Fruit fly (Drosophila melanogaster): Measurements from ENCODE around the gene fry.

DNA sequence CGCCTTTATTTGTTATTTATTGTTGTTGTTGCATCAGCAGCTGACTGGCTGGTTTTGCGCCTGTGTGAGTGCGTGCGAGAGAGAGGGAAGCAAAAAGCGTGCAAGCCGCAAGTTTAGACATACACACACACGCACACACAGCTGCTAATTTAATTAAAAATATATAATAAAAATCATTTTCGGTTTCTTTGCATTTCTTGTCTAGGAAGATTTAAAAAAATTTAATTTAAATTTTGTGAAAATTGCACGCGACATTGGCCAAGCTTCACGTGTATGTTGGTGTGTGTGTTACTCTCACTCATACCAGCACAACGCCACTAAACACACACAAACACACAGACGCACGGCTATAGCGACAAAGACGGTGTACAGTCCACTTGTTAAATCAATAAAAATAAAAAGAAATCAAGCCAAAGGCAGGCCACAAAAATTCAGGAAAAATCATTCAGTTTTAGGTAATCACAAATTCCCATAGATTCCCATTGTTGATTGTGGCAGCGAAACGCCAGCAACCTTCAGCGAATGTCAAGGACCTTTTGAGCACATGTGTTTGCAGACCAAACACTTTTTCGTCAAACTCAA lies 14.7 kb upstream of the fry start:
- TF ChIP-seq ttk (optimal IDR thresholded peaks at IDR 0.05) (no peak), h (optimal IDR thresholded peaks at IDR 0.05) (no peak)

All from Kc167 (cell line).